Worm (Caenorhabditis elegans) whole organism, L2 larva: ENCODE results near the gene mom-2.
A peak's percentile ranks its signal among the peaks of the same experiment; 100 is the strongest.
"Not testable (repeated sequence)": the region's sequence is repeated elsewhere in the genome, so short reads cannot be mapped to it uniquely, and the experiment has no call there.

Source experiments
- C34F6.9 ChIP-seq: fragments of 150-350 bp; optimal IDR thresholded peaks from 2 replicates; lab custom pipeline; 2014; ENCODE audit warnings: missing biosample characterization, missing genetic modification characterization
- R02D3.7 ChIP-seq: fragments of 150-350 bp; optimal IDR thresholded peaks from 2 replicates; lab custom pipeline; 2014; ENCODE audit warnings: missing biosample characterization, missing genetic modification characterization
- Y55F3AM.14 ChIP-seq: fragments of 200-800 bp; sonication (Bioruptor generic); optimal IDR thresholded peaks from 2 replicates; lab custom pipeline; 2018; ENCODE audit warnings: mild to moderate bottlenecking, missing genetic modification characterization, missing compliant biosample characterization
- aly-2 ChIP-seq: fragments of 150-350 bp; optimal IDR thresholded peaks from 2 replicates; lab custom pipeline; 2014; ENCODE audit warnings: missing biosample characterization, missing genetic modification characterization
- blmp-1 ChIP-seq: sonication (generic microtip); optimal IDR thresholded peaks from 2 replicates; lab custom pipeline; 2017; ENCODE audit warnings: missing genetic modification characterization, mild to moderate bottlenecking, missing compliant biosample characterization, antibody characterized with exemption, moderate library complexity; ENCODE audit not compliant: insufficient read depth
- ceh-16 ChIP-seq: fragments of 150-350 bp; optimal IDR thresholded peaks from 2 replicates; lab custom pipeline; 2014; ENCODE audit warnings: missing biosample characterization, missing genetic modification characterization
- ceh-82 ChIP-seq: fragments of 150-350 bp; optimal IDR thresholded peaks from 2 replicates; lab custom pipeline; 2014; ENCODE audit warnings: missing biosample characterization, missing genetic modification characterization
- crh-2 ChIP-seq: sonication (generic microtip); optimal IDR thresholded peaks from 2 replicates; lab custom pipeline; 2017; ENCODE audit warnings: missing biosample characterization, missing genetic modification characterization
- egl-27 ChIP-seq: sonication (generic microtip); optimal IDR thresholded peaks from 3 replicates; lab custom pipeline; 2017; ENCODE audit warnings: missing biosample characterization, missing genetic modification reagents, missing genetic modification characterization
- elt-1 ChIP-seq: fragments of 150-350 bp; optimal IDR thresholded peaks from 2 replicates; lab custom pipeline; 2014; ENCODE audit warnings: missing biosample characterization, missing genetic modification characterization
- elt-3 ChIP-seq: sonication (generic microtip); optimal IDR thresholded peaks from 2 replicates; lab custom pipeline; 2017; ENCODE audit warnings: missing biosample characterization, missing genetic modification characterization
- fos-1 ChIP-seq: fragments of 150-350 bp; optimal IDR thresholded peaks from 2 replicates; lab custom pipeline; 2014; ENCODE audit warnings: missing biosample characterization, missing genetic modification characterization
- lin-11 ChIP-seq: fragments of 150-350 bp; sonication (generic microtip); optimal IDR thresholded peaks from 2 replicates; lab custom pipeline; 2014; ENCODE audit warnings: missing biosample characterization, missing genetic modification characterization, inconsistent platforms, mixed read lengths
- lsy-2 ChIP-seq, 2 experiments: fragments of 150-350 bp in 1 of 2; sonication (generic microtip) in 1 of 2; optimal IDR thresholded peaks; 2 replicates each; lab custom pipeline; 2014 to 2017; ENCODE audit warnings: missing biosample characterization in 2 of 2, missing genetic modification characterization in 2 of 2
- mab-5 ChIP-seq: fragments of 150-350 bp; optimal IDR thresholded peaks from 2 replicates; lab custom pipeline; 2014; ENCODE audit warnings: missing biosample characterization, missing genetic modification characterization
- mbf-1 ChIP-seq: sonication (generic microtip); optimal IDR thresholded peaks from 2 replicates; lab custom pipeline; 2017; ENCODE audit warnings: missing biosample characterization, missing genetic modification characterization
- mdl-1 ChIP-seq, 2 experiments: fragments of 150-350 bp in 1 of 2; sonication (generic microtip) in 1 of 2; optimal IDR thresholded peaks; 2 replicates each; lab custom pipeline; 2017; ENCODE audit warnings: missing biosample characterization in 2 of 2, missing genetic modification characterization in 2 of 2
- nhr-10 ChIP-seq: sonication (generic microtip); optimal IDR thresholded peaks from 2 replicates; lab custom pipeline; 2017; ENCODE audit warnings: missing biosample characterization, missing genetic modification characterization
- nhr-11 ChIP-seq: fragments of 150-350 bp; optimal IDR thresholded peaks from 2 replicates; lab custom pipeline; 2014; ENCODE audit warnings: missing biosample characterization, missing genetic modification characterization
- nhr-12 ChIP-seq: fragments of 150-350 bp; optimal IDR thresholded peaks from 2 replicates; lab custom pipeline; 2014; ENCODE audit warnings: missing biosample characterization, missing genetic modification characterization
- nhr-129 ChIP-seq: fragments of 150-350 bp; optimal IDR thresholded peaks from 2 replicates; lab custom pipeline; 2014; ENCODE audit warnings: missing biosample characterization, missing genetic modification characterization
- nhr-21 ChIP-seq: fragments of 150-350 bp; optimal IDR thresholded peaks from 2 replicates; lab custom pipeline; 2014; ENCODE audit warnings: missing biosample characterization, missing genetic modification characterization
- nhr-23 ChIP-seq: fragments of 150-350 bp; optimal IDR thresholded peaks from 2 replicates; lab custom pipeline; 2014; ENCODE audit warnings: missing biosample characterization, missing genetic modification reagents, missing genetic modification characterization
- nhr-6 ChIP-seq: fragments of 150-350 bp; optimal IDR thresholded peaks from 2 replicates; lab custom pipeline; 2014; ENCODE audit warnings: missing biosample characterization, missing genetic modification characterization
- nhr-77 ChIP-seq: fragments of 150-350 bp; optimal IDR thresholded peaks from 2 replicates; lab custom pipeline; 2014; ENCODE audit warnings: missing biosample characterization, missing genetic modification characterization
- peb-1 ChIP-seq: fragments of 150-350 bp; optimal IDR thresholded peaks from 2 replicates; lab custom pipeline; 2014; ENCODE audit warnings: missing biosample characterization, missing genetic modification characterization
- sem-4 ChIP-seq: fragments of 150-350 bp; optimal IDR thresholded peaks from 2 replicates; lab custom pipeline; 2014; ENCODE audit warnings: missing biosample characterization, missing genetic modification reagents, missing genetic modification characterization
- sma-3 ChIP-seq: sonication (generic microtip); optimal IDR thresholded peaks from 2 replicates; lab custom pipeline; 2016; ENCODE audit warnings: missing genetic modification reagents, missing genetic modification characterization, missing compliant biosample characterization
- sma-9 ChIP-seq, 2 experiments: fragments of 150-350 bp in 1 of 2; sonication (generic microtip) in 1 of 2; optimal IDR thresholded peaks; 2 replicates each; lab custom pipeline; 2014 to 2016; ENCODE audit warnings: missing genetic modification characterization in 2 of 2, mild to moderate bottlenecking in 1 of 2, missing biosample characterization in 1 of 2, missing compliant biosample characterization in 1 of 2, missing genetic modification reagents in 1 of 2, moderate library complexity in 1 of 2
- snpc-4 ChIP-seq: fragments of 150-350 bp; optimal IDR thresholded peaks from 2 replicates; lab custom pipeline; 2014; ENCODE audit warnings: missing biosample characterization, missing genetic modification characterization
- unc-39 ChIP-seq: fragments of 150-350 bp; optimal IDR thresholded peaks from 2 replicates; lab custom pipeline; 2014; ENCODE audit warnings: missing biosample characterization, missing genetic modification characterization
- unc-62 ChIP-seq: fragments of 150-350 bp; optimal IDR thresholded peaks from 2 replicates; lab custom pipeline; 2014; ENCODE audit warnings: missing biosample characterization, missing genetic modification reagents, missing genetic modification characterization
- ztf-1 ChIP-seq: fragments of 200-800 bp; sonication (Bioruptor generic); conservative IDR thresholded peaks from 2 replicates; pipeline ENCODE4 v1.3.6; 2022; ENCODE audit warnings: missing genetic modification characterization, missing compliant biosample characterization
- ztf-11 ChIP-seq: sonication (generic microtip); optimal IDR thresholded peaks from 2 replicates; lab custom pipeline; 2017; ENCODE audit warnings: missing biosample characterization, missing genetic modification characterization
- ztf-4 ChIP-seq: fragments of 150-350 bp; optimal IDR thresholded peaks from 2 replicates; lab custom pipeline; 2014; ENCODE audit warnings: missing biosample characterization, missing genetic modification characterization

mom-2 gene

DNA sequence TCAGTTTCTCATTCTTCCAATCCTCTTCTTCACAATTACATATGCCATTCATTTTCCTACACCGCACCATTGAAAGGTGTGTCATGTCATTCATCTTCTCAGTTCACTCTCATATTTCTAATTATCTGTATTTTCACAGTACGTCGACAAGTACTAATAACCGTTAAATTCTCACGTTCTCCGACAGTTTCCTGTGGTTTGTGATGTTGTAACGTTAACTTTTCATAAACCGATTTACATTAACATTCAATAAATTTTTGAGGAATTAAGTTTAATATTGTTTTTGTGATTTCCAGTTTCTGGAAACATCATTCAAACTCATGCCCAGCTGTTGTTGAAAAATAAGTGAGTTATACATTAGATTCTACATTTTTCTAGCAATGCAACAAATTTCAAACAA, 21.4 kb upstream of the mom-2 start, which contains the start of gene tmd-2:
TSS of gene tmd-2 (plus strand) at position 301 of the 400 bp plus-strand sequence.
- no peak for TF ChIP-seq R02D3.7 (tag; lab: Kevin White, UChicago)
- TF ChIP-seq egl-27 (tag; lab: Kevin White, UChicago), result no peak
- TF ChIP-seq sma-3 (GFP tag; lab: Kevin White, UChicago), result no peak
- no peak for TF ChIP-seq unc-39 (tag; lab: Kevin White, UChicago)
- no peak for TF ChIP-seq sem-4 (tag; lab: Kevin White, UChicago)
- no peak for TF ChIP-seq nhr-10 (tag; lab: Kevin White, UChicago)
- no peak for TF ChIP-seq blmp-1
- TF ChIP-seq nhr-77 (tag; lab: Kevin White, UChicago), result no peak
- no peak for TF ChIP-seq ceh-16 (tag; lab: Kevin White, UChicago)
- TF ChIP-seq nhr-11 (tag; lab: Kevin White, UChicago), result no peak
- no peak for TF ChIP-seq lin-11
- no peak for TF ChIP-seq nhr-23 (tag; lab: Kevin White, UChicago)
- TF ChIP-seq C34F6.9, result no peak
- no peak for TF ChIP-seq elt-1
- TF ChIP-seq mbf-1 (tag; lab: Kevin White, UChicago), result no peak
- TF ChIP-seq nhr-21, result no peak
- no peak for TF ChIP-seq snpc-4 (tag; lab: Kevin White, UChicago)
- no peak for TF ChIP-seq mab-5
- no peak for TF ChIP-seq peb-1
- TF ChIP-seq aly-2 (tag; lab: Kevin White, UChicago), result no peak

DNA sequence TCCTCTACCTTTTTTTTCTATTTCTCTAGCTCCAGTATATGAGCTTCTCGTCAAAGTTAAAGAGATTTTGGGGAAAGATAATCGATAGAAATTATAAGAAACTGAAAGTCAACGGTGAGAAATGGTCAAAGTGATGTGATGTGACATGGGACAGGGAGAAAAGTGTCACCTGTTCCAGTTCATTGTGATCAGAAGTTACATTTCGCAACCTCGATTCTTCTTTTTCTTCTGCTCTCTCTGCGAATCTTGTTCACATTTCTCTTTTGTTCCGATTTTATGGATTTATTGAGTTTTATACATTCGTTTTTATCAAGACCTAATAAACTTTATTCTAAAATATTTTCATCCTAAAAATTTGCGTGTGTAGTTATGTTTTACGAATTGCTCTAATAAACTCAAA, 20.2 kb upstream of the mom-2 start:
- peak; percentile 31 for TF ChIP-seq blmp-1
- TF ChIP-seq ztf-11 (tag; lab: Kevin White, UChicago), result no peak
- peak; percentile 20 for TF ChIP-seq nhr-129
- peak; percentile 31 for TF ChIP-seq C34F6.9
- TF ChIP-seq sma-9 (GFP tag; optimal IDR thresholded peaks at IDR 0.05; lab: Kevin White, UChicago), result peak; percentile 23
- TF ChIP-seq sma-9 (tag; optimal IDR thresholded peaks at IDR 0.05; lab: Kevin White, UChicago), result no peak
- TF ChIP-seq nhr-10 (tag; lab: Kevin White, UChicago), result no peak

DNA sequence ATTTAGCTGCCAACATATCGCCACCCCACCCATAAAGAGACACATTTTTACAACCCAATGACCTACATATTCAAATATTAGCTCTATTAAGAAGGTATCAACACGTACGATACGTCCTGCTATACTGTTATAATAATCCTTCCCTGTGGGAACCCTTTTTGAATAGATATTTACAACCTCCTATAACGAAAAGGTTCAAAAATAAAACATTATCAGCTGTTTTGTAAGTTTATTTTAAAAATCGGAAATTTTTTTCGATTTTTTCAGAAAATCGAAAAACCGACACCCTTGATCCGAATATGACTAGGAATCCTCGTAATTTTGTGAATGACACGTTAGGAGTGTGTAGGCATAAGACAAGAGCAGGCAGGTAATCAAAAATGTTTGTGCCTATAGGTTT, 14.9 kb upstream of the mom-2 start, which contains the start of gene C08D8.7:
TSS of gene C08D8.7 (plus strand) at position 301 of the 400 bp plus-strand sequence.
- not testable (repeated sequence) for TF ChIP-seq nhr-12 (tag; lab: Kevin White, UChicago); mdl-1 (tag; optimal IDR thresholded peaks at IDR 0.05; lab: Kevin White, UChicago); Y55F3AM.14 (GFP tag; lab: Kevin White, UChicago)
- TF ChIP-seq, all 48 proteins: peak for 0; not testable (repeated sequence) for 48

DNA sequence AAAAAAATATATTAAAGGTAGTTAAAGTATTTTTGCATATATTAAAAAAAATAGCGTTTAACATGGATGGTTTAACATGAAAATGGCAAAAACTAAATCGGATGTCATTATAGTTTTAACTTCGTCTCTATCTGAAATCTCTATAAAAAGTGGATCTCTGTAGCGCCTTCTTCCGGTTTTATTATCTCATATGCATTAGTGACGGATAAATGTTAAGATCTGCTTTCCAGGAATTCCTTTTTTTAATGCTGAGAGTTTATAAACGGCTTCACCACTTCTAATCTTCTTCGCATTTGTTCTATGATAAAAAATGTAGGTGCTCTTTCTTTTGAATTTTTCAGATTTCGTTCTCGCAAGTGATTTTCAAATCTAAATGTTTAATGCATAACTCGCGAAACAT, 13.4 kb upstream of the mom-2 start:
- TF ChIP-seq C34F6.9, result no peak
- no peak for TF ChIP-seq nhr-6 (tag; lab: Kevin White, UChicago)
- TF ChIP-seq mab-5, result no peak
- TF ChIP-seq Y55F3AM.14 (GFP tag; lab: Kevin White, UChicago), result no peak
- TF ChIP-seq ceh-16 (tag; lab: Kevin White, UChicago), result no peak

DNA sequence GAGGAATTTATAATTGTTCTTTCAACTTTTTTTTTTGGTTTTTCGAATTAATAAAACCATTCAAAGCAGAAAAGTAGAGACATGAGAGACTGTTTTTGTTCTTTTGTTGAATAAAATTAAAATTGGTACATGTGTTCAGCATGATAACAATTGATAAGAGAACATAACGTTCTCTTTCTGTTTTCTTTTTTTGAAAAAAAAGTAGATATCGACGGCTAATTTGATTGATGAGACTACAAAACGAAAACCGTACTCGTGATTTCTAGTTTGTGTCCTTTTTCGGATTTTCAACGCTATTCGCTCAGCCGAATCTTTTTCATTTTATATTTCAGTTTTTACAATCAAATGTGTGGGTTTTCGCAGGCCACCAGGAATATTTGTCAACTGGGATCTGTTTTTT, 10.4 kb upstream of the mom-2 start, which contains the start of gene C08D8.1:
TSS of gene C08D8.1 (plus strand) at position 324 of the 400 bp plus-strand sequence.
- no peak for TF ChIP-seq lsy-2 (tag; optimal IDR thresholded peaks at IDR 0.05; lab: Kevin White, UChicago)
- no peak for TF ChIP-seq ceh-82 (tag; lab: Kevin White, UChicago)
- TF ChIP-seq sma-9 (GFP tag; optimal IDR thresholded peaks at IDR 0.05; lab: Kevin White, UChicago), result no peak
- no peak for TF ChIP-seq sma-9 (tag; optimal IDR thresholded peaks at IDR 0.05; lab: Kevin White, UChicago)
- TF ChIP-seq fos-1 (tag; lab: Kevin White, UChicago), result no peak
- TF ChIP-seq crh-2, result no peak
- TF ChIP-seq elt-3 (tag; lab: Kevin White, UChicago), result no peak
- TF ChIP-seq ztf-4, result no peak
- TF ChIP-seq ztf-1 (GFP tag; lab: Robert Waterston, UW), result no peak
- TF ChIP-seq unc-62 (GFP tag; lab: Kevin White, UChicago), result no peak
- TF ChIP-seq snpc-4 (tag; lab: Kevin White, UChicago), result no peak
